Worm (Caenorhabditis elegans): ENCODE measurements around the gene apx-1.

Gene apx-1

ce11 chrV:3269407-3269806, 59.4 kb downstream of the apx-1 start, which contains the start of gene T28A11.19:
Gene T28A11.19 (minus strand): TSS chrV:3269514.
- TF ChIP-seq mml-1 (tag; optimal IDR thresholded peaks at IDR 0.05): no peak
- no peak for TF ChIP-seq egl-27 (tag; optimal IDR thresholded peaks at IDR 0.05)
- no peak for TF ChIP-seq nhr-43 (tag; optimal IDR thresholded peaks at IDR 0.05; ENCODE audit: poor library complexity, severe bottlenecking)
- no peak for TF ChIP-seq jun-1 (tag; optimal IDR thresholded peaks at IDR 0.05)
- TF ChIP-seq eor-1 (tag; optimal IDR thresholded peaks at IDR 0.05): no peak
- no peak for TF ChIP-seq unc-39 (tag; optimal IDR thresholded peaks at IDR 0.05)
- TF ChIP-seq nhr-23 (tag; optimal IDR thresholded peaks at IDR 0.05): no peak
- TF ChIP-seq ZK546.5 (tag; optimal IDR thresholded peaks at IDR 0.05): no peak
- TF ChIP-seq pqm-1 (tag; optimal IDR thresholded peaks at IDR 0.05): no peak
- TF ChIP-seq nhr-12 (tag; optimal IDR thresholded peaks at IDR 0.05): no peak
